Worm (Caenorhabditis elegans): Measurements from ENCODE around the gene C47E8.4.

- TF ChIP-seq sma-3 (GFP tag; optimal IDR thresholded peaks at IDR 0.05) (no peak), ztf-11 (tag; optimal IDR thresholded peaks at IDR 0.05) (no peak), nhr-77 (tag; optimal IDR thresholded peaks at IDR 0.05) (no peak), nhr-25 (tag; optimal IDR thresholded peaks at IDR 0.05) (no peak), unc-62 (GFP tag; optimal IDR thresholded peaks at IDR 0.05) (no peak), blmp-1 (tag; optimal IDR thresholded peaks at IDR 0.05; ENCODE audit: insufficient read depth) (no peak), nhr-237 (tag; optimal IDR thresholded peaks at IDR 0.05) (no peak), ztf-4 (tag; optimal IDR thresholded peaks at IDR 0.05) (no peak), nhr-12 (tag; optimal IDR thresholded peaks at IDR 0.05) (no peak), zag-1 (tag; optimal IDR thresholded peaks at IDR 0.05) (no peak), ceh-16 (tag; optimal IDR thresholded peaks at IDR 0.05) (no peak)
Measured at ce11 chrV:14726596-14726995, 41.3 kb upstream of the C47E8.4 start, which contains the start of gene Y50E8A.1.

Measured in whole organism, L2 larva.